Worm (Caenorhabditis elegans) whole organism, mixed stage, embryonic: ENCODE results near the gene far-3.

Source experiments
- blmp-1 ChIP-seq: fragments of 150-350 bp; optimal IDR thresholded peaks from 2 replicates; lab custom pipeline; 2014; ENCODE audit warnings: missing biosample characterization, missing genetic modification characterization
- ceh-43 ChIP-seq: fragments of 200-800 bp; sonication (Bioruptor generic); optimal IDR thresholded peaks from 2 replicates; lab custom pipeline; 2018; ENCODE audit warnings: mild to moderate bottlenecking, missing genetic modification characterization, moderate library complexity, missing compliant biosample characterization
- hlh-1 ChIP-seq: fragments of 150-350 bp; optimal IDR thresholded peaks from 2 replicates; lab custom pipeline; 2014; ENCODE audit warnings: missing biosample characterization, missing genetic modification reagents, missing genetic modification characterization
- lin-13 ChIP-seq: fragments of 150-350 bp; optimal IDR thresholded peaks from 2 replicates; lab custom pipeline; 2014; ENCODE audit warnings: missing biosample characterization, missing genetic modification characterization
- mep-1 ChIP-seq: fragments of 150-350 bp; optimal IDR thresholded peaks from 2 replicates; lab custom pipeline; 2017; ENCODE audit warnings: missing biosample characterization, missing genetic modification reagents, missing genetic modification characterization, inconsistent platforms
- nhr-12 ChIP-seq: fragments of 150-350 bp; optimal IDR thresholded peaks from 2 replicates; lab custom pipeline; 2014; ENCODE audit warnings: missing biosample characterization, missing genetic modification characterization
- snpc-4 ChIP-seq: fragments of 150-350 bp; optimal IDR thresholded peaks from 2 replicates; lab custom pipeline; 2014; ENCODE audit warnings: missing biosample characterization, missing genetic modification characterization

ce11 chrV:12987061-12987460, 10.3 kb downstream of the far-3 start, which contains the start of gene shw-3:
- TF ChIP-seq ceh-43 (GFP tag; lab: Kevin White, UChicago) = no peak
- no peak for TF ChIP-seq lin-13
- no peak for TF ChIP-seq blmp-1 (tag; lab: Kevin White, UChicago)
- no peak for TF ChIP-seq snpc-4 (tag; lab: Kevin White, UChicago)
- no peak for TF ChIP-seq hlh-1 (tag; lab: Kevin White, UChicago)
- no peak for TF ChIP-seq nhr-12
- no peak for TF ChIP-seq mep-1 (tag; lab: Kevin White, UChicago)
